Fruit fly (Drosophila melanogaster) whole organism, prepupa: Measurements from ENCODE around the gene Cpr65Au.

ENCODE experiments used
- CG10631 ChIP-seq: fragments of 200-800 bp; sonication (Bioruptor generic); optimal IDR thresholded peaks from 2 replicates; lab custom pipeline; 2016; ENCODE audit warnings: missing biosample characterization, missing genetic modification characterization
- CG11294 ChIP-seq: fragments of 200-800 bp; sonication (Bioruptor generic); IDR thresholded peaks from 2 replicates; pipeline ENCODE4 v1.3.6; 2022; ENCODE audit warnings: missing biosample characterization, missing genetic modification characterization
- CG11762 ChIP-seq: fragments of 200-800 bp; sonication (Bioruptor generic); optimal IDR thresholded peaks from 3 replicates; lab custom pipeline; 2016; ENCODE audit warnings: missing biosample characterization, missing genetic modification characterization; ENCODE audit not compliant: insufficient read depth
- CG11902 ChIP-seq: fragments of 200-800 bp; sonication (Bioruptor generic); optimal IDR thresholded peaks from 3 replicates; lab custom pipeline; 2016; ENCODE audit warnings: missing biosample characterization, missing genetic modification characterization
- CG15336 ChIP-seq: fragments of 200-800 bp; sonication (Bioruptor generic); IDR thresholded peaks from 2 replicates; pipeline ENCODE4 v1.3.6; 2022; ENCODE audit warnings: missing biosample characterization, missing genetic modification characterization
- CG1621 ChIP-seq: fragments of 200-800 bp; sonication (Bioruptor generic); optimal IDR thresholded peaks from 3 replicates; lab custom pipeline; 2018; ENCODE audit warnings: missing biosample characterization, mild to moderate bottlenecking, missing genetic modification characterization
- CG16779 ChIP-seq: fragments of 200-800 bp; sonication (Bioruptor generic); optimal IDR thresholded peaks from 3 replicates; lab custom pipeline; 2017; ENCODE audit warnings: missing biosample characterization, mild to moderate bottlenecking, missing genetic modification characterization
- CG3032 ChIP-seq: fragments of 200-800 bp; optimal IDR thresholded peaks from 2 replicates; lab custom pipeline; 2019; ENCODE audit warnings: missing biosample characterization, mild to moderate bottlenecking, missing genetic modification characterization, moderate library complexity
- CG31627 ChIP-seq: fragments of 200-800 bp; sonication (Bioruptor generic); optimal IDR thresholded peaks from 3 replicates; lab custom pipeline; 2016; ENCODE audit warnings: missing biosample characterization, missing genetic modification characterization
- CG32006 ChIP-seq: fragments of 200-800 bp; sonication (Bioruptor generic); optimal IDR thresholded peaks from 3 replicates; lab custom pipeline; 2017; ENCODE audit warnings: missing biosample characterization, mild to moderate bottlenecking, missing genetic modification characterization
- CG34406 ChIP-seq: fragments of 200-800 bp; sonication (Bioruptor generic); optimal IDR thresholded peaks from 3 replicates; lab custom pipeline; 2016; ENCODE audit warnings: missing biosample characterization, missing genetic modification characterization
- CG3919 ChIP-seq: fragments of 200-800 bp; sonication (Bioruptor generic); optimal IDR thresholded peaks from 3 replicates; lab custom pipeline; 2016; ENCODE audit warnings: missing biosample characterization, missing genetic modification characterization
- CG4318 ChIP-seq: fragments of 200-800 bp; sonication (Bioruptor generic); optimal IDR thresholded peaks from 3 replicates; lab custom pipeline; 2017; ENCODE audit warnings: missing biosample characterization, mild to moderate bottlenecking, missing genetic modification characterization
- CG6163 ChIP-seq: fragments of 200-800 bp; sonication (Bioruptor generic); IDR thresholded peaks from 3 replicates; pipeline ENCODE4 v1.3.6; 2022; ENCODE audit warnings: missing biosample characterization, missing genetic modification characterization
- CG6276 ChIP-seq: fragments of 200-800 bp; sonication (Bioruptor generic); optimal IDR thresholded peaks from 2 replicates; lab custom pipeline; 2017; ENCODE audit warnings: missing biosample characterization, mild to moderate bottlenecking, missing genetic modification characterization
- CG6792 ChIP-seq: fragments of 200-800 bp; sonication (Bioruptor generic); optimal IDR thresholded peaks from 3 replicates; lab custom pipeline; 2016; ENCODE audit warnings: missing biosample characterization, missing genetic modification characterization
- CG6808 ChIP-seq: fragments of 200-800 bp; sonication (Bioruptor generic); optimal IDR thresholded peaks from 3 replicates; lab custom pipeline; 2017; ENCODE audit warnings: missing biosample characterization, missing genetic modification characterization, mild to moderate bottlenecking, moderate library complexity, missing genetic modification reagents
- CG6854 ChIP-seq: fragments of 200-800 bp; sonication (Bioruptor generic); optimal IDR thresholded peaks from 2 replicates; lab custom pipeline; 2017; ENCODE audit warnings: missing biosample characterization, mild to moderate bottlenecking, missing genetic modification characterization
- CG7368 ChIP-seq: fragments of 200-800 bp; sonication (Bioruptor generic); optimal IDR thresholded peaks from 3 replicates; lab custom pipeline; 2016; ENCODE audit warnings: missing biosample characterization, missing genetic modification characterization
- CG8119 ChIP-seq: fragments of 200-800 bp; sonication (Bioruptor generic); IDR thresholded peaks from 3 replicates; pipeline ENCODE4 v1.3.6; 2022; ENCODE audit warnings: missing biosample characterization, missing genetic modification characterization
- CG8319 ChIP-seq: fragments of 200-800 bp; sonication (Bioruptor generic); optimal IDR thresholded peaks from 3 replicates; lab custom pipeline; 2016; ENCODE audit warnings: missing biosample characterization, missing genetic modification characterization
- CG8632 ChIP-seq: fragments of 200-800 bp; sonication (Bioruptor generic); optimal IDR thresholded peaks from 3 replicates; lab custom pipeline; 2016; ENCODE audit warnings: missing biosample characterization, missing genetic modification characterization
- CG9139 ChIP-seq: fragments of 200-800 bp; sonication (Bioruptor generic); optimal IDR thresholded peaks from 3 replicates; lab custom pipeline; 2017; ENCODE audit warnings: missing biosample characterization, mild to moderate bottlenecking, missing genetic modification characterization
- Eip75B ChIP-seq: fragments of 200-800 bp; sonication (Bioruptor generic); optimal IDR thresholded peaks from 3 replicates; lab custom pipeline; 2016; ENCODE audit warnings: missing biosample characterization, missing genetic modification characterization
- Eip78C ChIP-seq: fragments of 200-800 bp; sonication (Bioruptor generic); peaks from one replicate; lab custom pipeline; 2016; ENCODE audit warnings: missing biosample characterization, missing genetic modification characterization
- Eip93F ChIP-seq: fragments of 200-800 bp; sonication (Bioruptor generic); optimal IDR thresholded peaks from 2 replicates; lab custom pipeline; 2016; ENCODE audit warnings: missing biosample characterization, mild to moderate bottlenecking, missing genetic modification characterization
- Ets21C ChIP-seq: fragments of 200-800 bp; sonication (Bioruptor generic); optimal IDR thresholded peaks from 3 replicates; lab custom pipeline; 2016; ENCODE audit warnings: missing biosample characterization, missing genetic modification characterization
- Ets96B ChIP-seq: fragments of 200-800 bp; optimal IDR thresholded peaks from 2 replicates; lab custom pipeline; 2019; ENCODE audit warnings: missing biosample characterization, mild to moderate bottlenecking, missing genetic modification characterization, moderate library complexity
- Gug ChIP-seq: fragments of 200-800 bp; sonication (Bioruptor generic); IDR thresholded peaks from 2 replicates; pipeline ENCODE4 v1.3.6; 2022; ENCODE audit warnings: missing biosample characterization, missing genetic modification characterization
- Hr39 ChIP-seq: fragments of 200-800 bp; sonication (Bioruptor generic); optimal IDR thresholded peaks from 2 replicates; lab custom pipeline; 2016; ENCODE audit warnings: missing biosample characterization, missing genetic modification characterization
- Hr4 ChIP-seq: fragments of 200-800 bp; sonication (Bioruptor generic); optimal IDR thresholded peaks from 3 replicates; lab custom pipeline; 2016; ENCODE audit warnings: missing biosample characterization, missing genetic modification characterization
- Lpt ChIP-seq: fragments of 200-800 bp; sonication (Bioruptor generic); optimal IDR thresholded peaks from 3 replicates; lab custom pipeline; 2016; ENCODE audit warnings: missing biosample characterization, missing genetic modification characterization
- OdsH ChIP-seq: fragments of 200-800 bp; sonication (Bioruptor generic); optimal IDR thresholded peaks from 3 replicates; lab custom pipeline; 2016; ENCODE audit warnings: missing biosample characterization, missing genetic modification characterization
- Sox102F ChIP-seq: fragments of 200-800 bp; sonication (Bioruptor generic); optimal IDR thresholded peaks from 2 replicates; lab custom pipeline; 2016; ENCODE audit warnings: missing biosample characterization, mild to moderate bottlenecking, missing genetic modification characterization
- achi ChIP-seq: fragments of 200-800 bp; sonication (Bioruptor generic); optimal IDR thresholded peaks from 3 replicates; lab custom pipeline; 2016; ENCODE audit warnings: missing biosample characterization, missing genetic modification characterization
- acj6 ChIP-seq: fragments of 200-800 bp; sonication (Bioruptor generic); optimal IDR thresholded peaks from 3 replicates; lab custom pipeline; 2016; ENCODE audit warnings: missing biosample characterization, missing genetic modification characterization
- dac ChIP-seq: fragments of 200-800 bp; sonication (Bioruptor generic); optimal IDR thresholded peaks from 2 replicates; lab custom pipeline; 2017; ENCODE audit warnings: missing biosample characterization, mild to moderate bottlenecking, missing genetic modification characterization
- dsx ChIP-seq: fragments of 200-800 bp; optimal IDR thresholded peaks from 3 replicates; lab custom pipeline; 2019; ENCODE audit warnings: missing biosample characterization, mild to moderate bottlenecking, missing genetic modification characterization, moderate library complexity; ENCODE audit not compliant: poor library complexity, severe bottlenecking
- eg ChIP-seq: fragments of 200-800 bp; sonication (Bioruptor generic); IDR thresholded peaks from 3 replicates; pipeline ENCODE4 v1.3.6; 2022; ENCODE audit warnings: missing biosample characterization, missing genetic modification characterization
- esn ChIP-seq: fragments of 200-800 bp; sonication (Bioruptor generic); optimal IDR thresholded peaks from 2 replicates; lab custom pipeline; 2016; ENCODE audit warnings: missing biosample characterization, mild to moderate bottlenecking, missing genetic modification characterization, moderate library complexity
- fd59A ChIP-seq: fragments of 200-800 bp; sonication (Bioruptor generic); optimal IDR thresholded peaks from 2 replicates; lab custom pipeline; 2017; ENCODE audit warnings: missing biosample characterization, mild to moderate bottlenecking, missing genetic modification characterization, missing genetic modification reagents
- fd85E ChIP-seq: fragments of 200-800 bp; sonication (Bioruptor generic); optimal IDR thresholded peaks from 3 replicates; lab custom pipeline; 2016; ENCODE audit warnings: missing biosample characterization, missing genetic modification characterization
- fkh ChIP-seq: fragments of 200-800 bp; sonication (Bioruptor generic); optimal IDR thresholded peaks from 3 replicates; lab custom pipeline; 2017; ENCODE audit warnings: missing biosample characterization, mild to moderate bottlenecking, missing genetic modification characterization, moderate library complexity
- pdm3 ChIP-seq: fragments of 200-800 bp; sonication (Bioruptor generic); optimal IDR thresholded peaks from 3 replicates; lab custom pipeline; 2016; ENCODE audit warnings: missing biosample characterization, missing genetic modification characterization
- salr ChIP-seq, 2 experiments: fragments of 200-800 bp; sonication (Bioruptor generic); optimal IDR thresholded peaks; 3 replicates each; lab custom pipeline; 2016 to 2018; ENCODE audit warnings: missing biosample characterization in 2 of 2, missing genetic modification characterization in 2 of 2, mild to moderate bottlenecking in 1 of 2
- spab ChIP-seq: fragments of 200-800 bp; sonication (Bioruptor generic); optimal IDR thresholded peaks from 2 replicates; lab custom pipeline; 2017; ENCODE audit warnings: missing biosample characterization, mild to moderate bottlenecking, missing genetic modification characterization, missing genetic modification reagents
- topi ChIP-seq: fragments of 200-800 bp; sonication (Bioruptor generic); optimal IDR thresholded peaks from 3 replicates; lab custom pipeline; 2016; ENCODE audit warnings: missing biosample characterization, missing genetic modification characterization
- vri ChIP-seq: fragments of 200-800 bp; sonication (Bioruptor generic); optimal IDR thresholded peaks from 3 replicates; lab custom pipeline; 2016; ENCODE audit warnings: missing biosample characterization, mild to moderate bottlenecking, missing genetic modification characterization

Gene Cpr65Au

dm6 chr3L:6085157-6085556 is 46.8 kb downstream of the Cpr65Au start (continued):
- TF ChIP-seq CG6276 (GFP tag; lab: Kevin White, UChicago) (peak; percentile 45), spab (GFP tag; lab: Kevin White, UChicago) (peak; percentile 46), Gug (0 out of 2 replicates have a peak, but pooled peaks have one; percentile 14), Sox102F (GFP tag; lab: Kevin White, UChicago) (peak; percentile 26), CG11294 (GFP tag; lab: Robert Waterston, UW) (no peak), CG4318 (GFP tag; lab: Kevin White, UChicago) (peak; percentile 71), acj6 (peak; percentile 69), Ets21C (GFP tag; lab: Kevin White, UChicago) (no peak), CG11762 (peak; percentile 16), Hr39 (GFP tag; lab: Kevin White, UChicago) (peak; percentile 7), Eip75B (GFP tag; lab: Kevin White, UChicago) (no peak), CG32006 (GFP tag; lab: Kevin White, UChicago) (peak; percentile 83), CG10631 (GFP tag; lab: Kevin White, UChicago) (peak; percentile 69), CG15336 (GFP tag; lab: Robert Waterston, UW) (peak; percentile 77), eg (GFP tag; lab: Robert Waterston, UW) (peak; percentile 62; the same call in 1 of the 3 replicates), CG34406 (peak; percentile 68), achi (GFP tag; lab: Kevin White, UChicago) (peak; percentile 83), CG9139 (GFP tag; lab: Kevin White, UChicago) (no peak), Lpt (GFP tag; lab: Kevin White, UChicago) (peak; percentile 39)
- TF ChIP-seq, all 60 proteins: peak for 41

- TF ChIP-seq dsx (no peak), CG32006 (GFP tag; lab: Kevin White, UChicago) (peak; percentile 72), Eip93F (no peak), fkh (GFP tag; lab: Kevin White, UChicago) (no peak), CG3032 (tag; lab: Kevin White, UChicago) (peak; percentile 26), acj6 (peak; percentile 46), CG8632 (GFP tag; lab: Kevin White, UChicago) (no peak), Ets21C (GFP tag; lab: Kevin White, UChicago) (no peak), CG6792 (GFP tag; lab: Kevin White, UChicago) (no peak), esn (GFP tag; lab: Kevin White, UChicago) (peak; percentile 6), topi (GFP tag; lab: Kevin White, UChicago) (no peak), dac (GFP tag; lab: Kevin White, UChicago) (no peak), CG7368 (GFP tag; lab: Kevin White, UChicago) (no peak), CG3919 (GFP tag; lab: Kevin White, UChicago) (peak; percentile 14), Lpt (GFP tag; lab: Kevin White, UChicago) (no peak), CG1621 (tag; lab: Kevin White, UChicago) (no peak), CG10631 (GFP tag; lab: Kevin White, UChicago) (peak; percentile 63), Gug (peak; percentile 45), CG15336 (GFP tag; lab: Robert Waterston, UW) (peak; percentile 75), pdm3 (GFP tag; lab: Kevin White, UChicago) (peak; percentile 46), Eip78C (GFP tag; lab: Kevin White, UChicago) (peak; percentile 82), Eip75B (GFP tag; lab: Kevin White, UChicago) (peak; percentile 9), CG31627 (GFP tag; lab: Kevin White, UChicago) (no peak), fd85E (GFP tag; lab: Kevin White, UChicago) (no peak), CG6854 (GFP tag; lab: Kevin White, UChicago) (no peak), CG4318 (GFP tag; lab: Kevin White, UChicago) (peak; percentile 56), achi (GFP tag; lab: Kevin White, UChicago) (peak; percentile 45), CG6808 (GFP tag; lab: Kevin White, UChicago) (no peak), CG8319 (GFP tag; lab: Kevin White, UChicago) (no peak), salr (GFP tag; optimal IDR thresholded peaks at IDR 0.05; lab: Kevin White, UChicago) (peak in 1 of 2 experiments; percentile 46), CG6163 (GFP tag; lab: Robert Waterston, UW) (peak; percentile 25; the same call in 1 of the 3 replicates), Hr39 (GFP tag; lab: Kevin White, UChicago) (no peak), OdsH (GFP tag; lab: Kevin White, UChicago) (peak; percentile 64), fd59A (GFP tag; lab: Kevin White, UChicago) (no peak), CG9139 (GFP tag; lab: Kevin White, UChicago) (no peak), vri (GFP tag; lab: Kevin White, UChicago) (no peak), CG8119 (GFP tag; lab: Robert Waterston, UW) (peak; percentile 73), Hr4 (peak; percentile 68), CG11902 (GFP tag; lab: Kevin White, UChicago) (no peak), CG16779 (tag; lab: Kevin White, UChicago) (no peak), eg (GFP tag; lab: Robert Waterston, UW) (no peak; the same call in 2 of the 3 replicates), Ets96B (tag; lab: Kevin White, UChicago) (peak; percentile 43)
These were observed 47.5 kb downstream of the Cpr65Au start for dm6 chr3L:6084446-6084845.
